Worm (Caenorhabditis elegans): ENCODE data around the gene F58A6.2.

The F58A6.2 gene

DNA sequence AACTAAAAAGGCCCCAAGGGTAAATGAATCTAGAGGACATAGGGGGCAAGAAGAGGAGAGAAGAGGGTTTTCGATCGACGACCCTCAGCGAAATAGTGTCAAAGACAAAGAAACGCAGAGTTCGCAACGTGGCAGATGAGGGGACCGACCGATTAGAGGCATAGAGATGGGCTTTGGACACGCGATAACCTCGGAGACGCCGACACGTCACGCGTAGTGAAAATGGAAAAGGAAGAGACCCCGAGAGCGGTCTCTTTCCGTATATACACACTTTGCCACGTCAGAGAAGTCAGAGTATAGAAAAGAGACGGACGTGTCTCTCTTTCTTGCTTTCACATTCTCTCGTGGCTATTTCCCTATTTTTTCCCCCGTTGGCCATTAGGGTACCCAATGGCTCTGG, 45.0 kb downstream of the F58A6.2 start:
- TF ChIP-seq med-1 (GFP tag; optimal IDR thresholded peaks at IDR 0.05; ENCODE audit: insufficient read depth) (peak; percentile 10), ztf-23 (GFP tag; IDR thresholded peaks at IDR 0.05) (no peak), cog-1 (tag; optimal IDR thresholded peaks at IDR 0.05) (peak; percentile 53), flt-1 (GFP tag; IDR thresholded peaks at IDR 0.05) (peak; percentile 68; the same call in 1 of the 2 replicates)

DNA sequence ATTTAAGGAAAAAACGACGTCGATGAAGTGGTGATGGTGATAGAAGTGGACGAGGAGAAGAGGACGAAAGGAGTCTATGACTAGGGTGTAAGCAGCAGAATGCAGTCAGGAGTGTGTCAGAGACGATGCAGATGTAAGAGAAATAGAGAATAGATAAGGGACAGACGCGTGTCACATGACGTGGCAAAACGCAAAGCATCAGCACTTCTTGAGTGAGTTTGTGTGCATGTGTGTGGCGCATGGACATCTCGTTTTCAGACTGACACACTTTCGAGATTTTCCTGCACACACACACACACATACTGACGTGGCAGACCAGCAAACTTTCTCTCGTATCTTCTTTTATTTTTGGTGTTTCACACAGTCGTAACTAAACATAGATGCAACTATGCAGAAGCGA, 45.9 kb downstream of the F58A6.2 start:
- TF ChIP-seq T22C8.4 (GFP tag; IDR thresholded peaks at IDR 0.05): no peak
- TF ChIP-seq med-1 (GFP tag; optimal IDR thresholded peaks at IDR 0.05; ENCODE audit: insufficient read depth): no peak
- TF ChIP-seq ref-1 (GFP tag; conservative IDR thresholded peaks at IDR 0.05): no peak
- no peak for TF ChIP-seq ztf-23 (GFP tag; IDR thresholded peaks at IDR 0.05)
- no peak for TF ChIP-seq tab-1 (GFP tag; IDR thresholded peaks at IDR 0.05)

DNA sequence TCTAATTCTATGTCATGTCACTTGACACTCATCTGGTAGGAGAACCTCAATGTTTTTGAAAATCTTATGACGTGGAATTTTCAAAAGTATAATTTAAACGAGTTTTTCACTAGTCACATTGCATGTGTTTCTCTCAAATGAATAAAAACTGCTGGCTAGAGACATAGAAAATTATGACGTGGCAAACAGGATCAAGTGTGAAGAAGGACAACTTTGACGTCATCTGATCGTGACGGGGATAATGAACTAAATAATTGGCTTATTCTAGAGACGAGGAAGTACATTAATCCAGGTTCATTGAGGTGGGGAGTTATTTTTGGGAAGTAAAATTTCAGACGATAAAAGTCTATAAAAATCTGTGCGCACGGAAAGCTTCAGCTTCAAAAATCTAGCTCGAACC, 46.7 kb downstream of the F58A6.2 start:
- TF ChIP-seq tab-1 (GFP tag; IDR thresholded peaks at IDR 0.05) (no peak), klf-2 (GFP tag; conservative IDR thresholded peaks at IDR 0.05) (no peak), flt-1 (GFP tag; IDR thresholded peaks at IDR 0.05) (no peak), ztf-29 (GFP tag; IDR thresholded peaks at IDR 0.05) (no peak), ztf-23 (GFP tag; IDR thresholded peaks at IDR 0.05) (no peak), cog-1 (tag; optimal IDR thresholded peaks at IDR 0.05) (no peak), ref-1 (GFP tag; conservative IDR thresholded peaks at IDR 0.05) (no peak)

DNA sequence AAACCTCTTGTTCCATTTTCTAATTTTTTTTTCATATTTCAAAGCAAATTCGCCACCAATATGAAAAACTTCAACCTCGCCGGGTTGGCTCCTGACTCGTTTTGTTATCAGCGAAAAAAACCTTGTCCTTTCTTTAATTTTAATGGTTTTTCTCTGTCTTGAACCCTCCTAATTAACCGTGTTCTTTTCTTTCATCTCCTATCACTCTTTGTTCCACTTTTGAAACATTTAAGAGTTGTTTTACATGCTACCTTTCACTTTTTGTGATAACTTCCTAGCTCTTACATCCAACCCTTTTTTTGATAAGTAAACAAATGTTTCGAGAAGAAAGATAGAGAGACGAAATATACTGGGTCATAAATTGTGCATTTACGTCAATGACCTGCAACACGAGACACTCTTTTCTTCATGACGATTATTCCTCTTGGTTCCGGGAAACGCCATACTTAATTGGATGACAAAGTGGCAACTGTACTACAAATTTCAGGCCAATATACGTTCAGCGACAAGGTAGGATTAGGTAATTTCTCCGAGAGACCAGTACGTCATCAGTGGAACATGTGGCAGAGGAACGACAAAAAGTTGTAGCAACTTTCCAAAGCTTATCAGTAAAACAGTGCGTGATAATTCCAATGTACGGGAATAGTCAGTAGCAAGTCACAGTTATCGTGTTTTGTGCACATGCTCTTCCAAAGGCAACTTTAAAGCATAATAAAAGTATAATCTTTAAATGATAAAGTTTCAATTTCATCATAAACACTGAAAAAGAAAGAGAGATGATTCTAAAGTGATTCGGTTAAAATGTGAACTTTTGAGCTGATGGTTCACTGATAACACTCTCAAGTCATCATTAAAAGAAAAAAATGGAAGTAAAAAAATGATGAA, 48.4 kb downstream of the F58A6.2 start:
- TF ChIP-seq ztf-23 (GFP tag; IDR thresholded peaks at IDR 0.05) (no peak), klf-2 (GFP tag; conservative IDR thresholded peaks at IDR 0.05) (no peak), ref-1 (GFP tag; conservative IDR thresholded peaks at IDR 0.05) (no peak), med-1 (GFP tag; optimal IDR thresholded peaks at IDR 0.05; ENCODE audit: insufficient read depth) (no peak), T22C8.4 (GFP tag; IDR thresholded peaks at IDR 0.05) (no peak), flt-1 (GFP tag; IDR thresholded peaks at IDR 0.05) (no peak), ztf-29 (GFP tag; IDR thresholded peaks at IDR 0.05) (no peak), cog-1 (tag; optimal IDR thresholded peaks at IDR 0.05) (no peak), tab-1 (GFP tag; IDR thresholded peaks at IDR 0.05) (no peak)

DNA sequence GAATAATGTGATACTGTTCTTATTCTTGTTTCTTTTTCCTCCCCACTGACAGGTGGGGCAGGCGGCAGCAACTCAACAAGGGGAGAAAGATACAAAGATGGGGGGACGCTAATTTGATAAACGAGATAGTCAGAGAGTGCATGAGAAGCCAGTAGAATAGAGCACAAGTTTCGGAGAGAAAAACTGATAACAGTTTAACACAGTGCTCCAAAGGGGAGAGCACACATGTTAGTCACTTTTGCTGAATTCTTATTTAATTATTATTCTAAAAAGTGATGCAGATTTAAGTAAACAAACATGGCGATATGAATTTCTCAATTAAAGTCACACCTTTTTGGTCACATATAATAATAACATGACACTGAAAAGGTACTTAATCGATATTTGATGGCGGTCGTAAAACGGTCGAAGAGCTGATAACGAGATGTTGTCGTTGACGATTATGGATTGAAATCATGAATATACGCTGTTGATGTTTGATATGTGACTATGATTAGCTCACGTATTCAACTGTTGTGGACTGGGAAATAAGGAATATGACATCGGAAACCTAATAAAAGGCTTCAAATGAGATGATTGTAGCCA, 49.5 kb downstream of the F58A6.2 start:
- TF ChIP-seq cog-1 (tag; optimal IDR thresholded peaks at IDR 0.05): no peak

DNA sequence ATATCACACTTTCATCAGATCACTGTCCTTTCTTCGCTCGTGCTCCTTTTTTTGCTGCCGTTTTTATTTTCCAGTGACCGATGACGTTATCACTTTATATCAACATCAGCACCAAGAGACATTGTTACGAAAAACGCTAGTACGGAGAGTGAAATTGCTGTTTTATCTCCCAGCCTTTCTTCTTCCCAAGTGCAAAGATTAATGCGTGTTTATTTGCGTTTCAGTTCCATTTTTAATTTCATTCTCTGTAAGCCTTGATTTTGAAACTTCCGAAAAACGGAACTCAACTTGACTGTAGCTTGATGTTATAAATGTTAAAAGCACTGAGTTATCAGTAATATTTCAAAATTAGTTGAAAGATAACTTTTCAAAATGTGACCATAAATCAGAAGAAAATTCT, 50.4 kb downstream of the F58A6.2 start:
- TF ChIP-seq T22C8.4 (GFP tag; IDR thresholded peaks at IDR 0.05) (no peak), cog-1 (tag; optimal IDR thresholded peaks at IDR 0.05) (no peak), flt-1 (GFP tag; IDR thresholded peaks at IDR 0.05) (no peak), tab-1 (GFP tag; IDR thresholded peaks at IDR 0.05) (no peak), med-1 (GFP tag; optimal IDR thresholded peaks at IDR 0.05; ENCODE audit: insufficient read depth) (no peak), ztf-23 (GFP tag; IDR thresholded peaks at IDR 0.05) (no peak), klf-2 (GFP tag; conservative IDR thresholded peaks at IDR 0.05) (no peak), ztf-29 (GFP tag; IDR thresholded peaks at IDR 0.05) (no peak), ref-1 (GFP tag; conservative IDR thresholded peaks at IDR 0.05) (no peak)

DNA sequence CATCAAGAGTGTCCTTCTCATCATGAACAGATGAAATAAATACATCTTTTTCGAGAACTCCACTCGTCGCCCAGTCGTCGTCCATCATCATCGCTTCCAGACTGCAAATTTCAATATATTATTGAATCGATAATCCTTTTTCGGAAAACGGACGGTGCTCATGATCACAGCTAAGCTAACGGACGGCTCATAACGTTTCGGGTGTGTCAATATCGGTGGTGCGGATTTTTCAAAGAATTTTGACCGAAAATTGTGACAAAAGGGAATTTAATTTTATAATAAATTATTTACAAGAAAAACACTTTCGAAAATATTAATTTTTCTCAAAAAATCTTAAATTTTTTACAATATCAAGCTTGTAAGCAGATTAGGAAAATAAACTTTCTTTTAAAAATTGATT, 51.0 kb downstream of the F58A6.2 start, which contains the start of gene crh-2:
crh-2 (minus strand) TSS at position 101 of the 400 bp plus-strand sequence.
- TF ChIP-seq tab-1 (GFP tag; IDR thresholded peaks at IDR 0.05): no peak
- TF ChIP-seq klf-2 (GFP tag; conservative IDR thresholded peaks at IDR 0.05): no peak
- no peak for TF ChIP-seq ref-1 (GFP tag; conservative IDR thresholded peaks at IDR 0.05)
- TF ChIP-seq ztf-23 (GFP tag; IDR thresholded peaks at IDR 0.05): no peak
- TF ChIP-seq flt-1 (GFP tag; IDR thresholded peaks at IDR 0.05): no peak
- TF ChIP-seq T22C8.4 (GFP tag; IDR thresholded peaks at IDR 0.05): no peak
- no peak for TF ChIP-seq ztf-29 (GFP tag; IDR thresholded peaks at IDR 0.05)
- no peak for TF ChIP-seq med-1 (GFP tag; optimal IDR thresholded peaks at IDR 0.05; ENCODE audit: insufficient read depth)
- no peak for TF ChIP-seq cog-1 (tag; optimal IDR thresholded peaks at IDR 0.05)

DNA sequence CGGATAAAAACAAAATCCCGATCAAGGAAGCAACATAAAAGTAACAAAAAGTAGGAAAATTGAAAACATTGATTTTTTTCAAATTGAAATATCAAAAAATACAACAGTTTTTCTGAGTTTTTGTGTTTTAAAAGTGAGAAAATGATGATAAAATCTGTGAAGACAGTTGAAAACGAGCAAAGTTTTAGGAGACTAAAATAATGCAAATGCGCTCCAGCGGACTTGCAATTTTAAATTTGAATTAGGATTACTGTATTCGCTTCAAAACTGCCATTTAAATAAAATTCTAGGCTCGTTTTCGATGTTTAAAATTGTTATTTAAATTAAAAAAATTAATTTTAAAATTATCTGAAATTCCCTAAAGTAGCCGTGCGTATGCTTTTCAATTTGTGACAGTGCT, 51.4 kb downstream of the F58A6.2 start:
- TF ChIP-seq med-1 (GFP tag; optimal IDR thresholded peaks at IDR 0.05; ENCODE audit: insufficient read depth) (no peak), tab-1 (GFP tag; IDR thresholded peaks at IDR 0.05) (no peak), ztf-29 (GFP tag; IDR thresholded peaks at IDR 0.05) (no peak), ref-1 (GFP tag; conservative IDR thresholded peaks at IDR 0.05) (no peak), klf-2 (GFP tag; conservative IDR thresholded peaks at IDR 0.05) (no peak), cog-1 (tag; optimal IDR thresholded peaks at IDR 0.05) (no peak), T22C8.4 (GFP tag; IDR thresholded peaks at IDR 0.05) (no peak), flt-1 (GFP tag; IDR thresholded peaks at IDR 0.05) (no peak), ztf-23 (GFP tag; IDR thresholded peaks at IDR 0.05) (no peak)
